Fruit fly (Drosophila melanogaster): ENCODE results near the gene CG4935.

The CG4935 gene

dm6 chr2L:16286360-16287005 lies 24.5 kb downstream of the CG4935 start (continued):
- peak; percentile 69 for TF ChIP-seq CG7987 (GFP tag; optimal IDR thresholded peaks at IDR 0.05)
- peak; percentile 86 for TF ChIP-seq Fer1 (GFP tag; optimal IDR thresholded peaks at IDR 0.05)
- peak; percentile 48 for TF ChIP-seq ash1 (GFP tag; optimal IDR thresholded peaks at IDR 0.05)
- peak; percentile 75 for TF ChIP-seq mirr (GFP tag; optimal IDR thresholded peaks at IDR 0.05)
- no peak for TF ChIP-seq HLH3B (GFP tag; IDR thresholded peaks at IDR 0.05)
- peak; percentile 98 for TF ChIP-seq CG15073 (GFP tag; optimal IDR thresholded peaks at IDR 0.05)
- TF ChIP-seq CrebB (tag; optimal IDR thresholded peaks at IDR 0.05) = peak; percentile 71
- TF ChIP-seq CG12942 (GFP tag; optimal IDR thresholded peaks at IDR 0.05) = peak; percentile 81
- TF ChIP-seq en (GFP tag; optimal IDR thresholded peaks at IDR 0.05) = peak; percentile 62
- peak; percentile 71 for TF ChIP-seq CG4328 (GFP tag; optimal IDR thresholded peaks at IDR 0.05)
- peak; percentile 85 for TF ChIP-seq dmrt99B (tag; optimal IDR thresholded peaks at IDR 0.05)
- peak; percentile 67 for TF ChIP-seq nom (GFP tag; optimal IDR thresholded peaks at IDR 0.05)
- TF ChIP-seq hbn (GFP tag; IDR thresholded peaks at IDR 0.05; ENCODE audit: partially characterized antibody) = no peak
- peak; percentile 88 for TF ChIP-seq shn (GFP tag; optimal IDR thresholded peaks at IDR 0.05)
- TF ChIP-seq CG4404 (GFP tag; IDR thresholded peaks at IDR 0.05) = no peak
- TF ChIP-seq jumu (GFP tag; optimal IDR thresholded peaks at IDR 0.05) = peak; percentile 79
- peak; percentile 81 for TF ChIP-seq CG7556 (GFP tag; optimal IDR thresholded peaks at IDR 0.05)
- peak; percentile 73 for TF ChIP-seq CG12769 (tag; optimal IDR thresholded peaks at IDR 0.05)
- TF ChIP-seq Camta (GFP tag; optimal IDR thresholded peaks at IDR 0.05) = peak; percentile 79
- TF ChIP-seq seq (GFP tag; IDR thresholded peaks at IDR 0.05) = no peak
- TF ChIP-seq h (optimal IDR thresholded peaks at IDR 0.05) = no peak
- TF ChIP-seq nerfin-1 (tag; optimal IDR thresholded peaks at IDR 0.05) = peak; percentile 52
- TF ChIP-seq Xbp1 (GFP tag; optimal IDR thresholded peaks at IDR 0.05) = peak; percentile 79
- TF ChIP-seq Dad (GFP tag; optimal IDR thresholded peaks at IDR 0.05) = peak; percentile 84
- no peak for TF ChIP-seq ap (GFP tag; IDR thresholded peaks at IDR 0.05)
- peak; percentile 61 for TF ChIP-seq disco-r (GFP tag; optimal IDR thresholded peaks at IDR 0.05)
- TF ChIP-seq hkb (optimal IDR thresholded peaks at IDR 0.05) = no peak
- TF ChIP-seq hkb (GFP tag; IDR thresholded peaks at IDR 0.05) = no peak
- TF ChIP-seq fd64A (GFP tag; optimal IDR thresholded peaks at IDR 0.05) = peak; percentile 55
- TF ChIP-seq cato (GFP tag; optimal IDR thresholded peaks at IDR 0.05; ENCODE audit: borderline replicate concordance) = peak; percentile 52
- TF ChIP-seq Sry-β (GFP tag; optimal IDR thresholded peaks at IDR 0.05) = peak; percentile 86
- TF ChIP-seq jing (GFP tag; optimal IDR thresholded peaks at IDR 0.05) = peak; percentile 38
- peak; percentile 79 for TF ChIP-seq Blimp-1 (GFP tag; optimal IDR thresholded peaks at IDR 0.05)
- peak; percentile 46 for TF ChIP-seq ERR (GFP tag; optimal IDR thresholded peaks at IDR 0.05)
- peak; percentile 87 for TF ChIP-seq Fer3 (tag; optimal IDR thresholded peaks at IDR 0.05)
- peak; percentile 89 for TF ChIP-seq unpg (GFP tag; optimal IDR thresholded peaks at IDR 0.05)
- peak; percentile 75 for TF ChIP-seq CG10654 (GFP tag; optimal IDR thresholded peaks at IDR 0.05)
- TF ChIP-seq Mad (GFP tag; optimal IDR thresholded peaks at IDR 0.05) = peak; percentile 79
- peak; percentile 70 for TF ChIP-seq eyg (GFP tag; optimal IDR thresholded peaks at IDR 0.05)
- no peak for TF ChIP-seq Elba2 (GFP tag; optimal IDR thresholded peaks at IDR 0.05)
- no peak for TF ChIP-seq Bgb (GFP tag; IDR thresholded peaks at IDR 0.05; ENCODE audit: partially characterized antibody)
- TF ChIP-seq slp2 (GFP tag; optimal IDR thresholded peaks at IDR 0.05) = peak; percentile 52
- peak; percentile 86 for TF ChIP-seq CG17829 (tag; optimal IDR thresholded peaks at IDR 0.05)
- TF ChIP-seq fru (optimal IDR thresholded peaks at IDR 0.05) = no peak
- TF ChIP-seq Atf3 (GFP tag; optimal IDR thresholded peaks at IDR 0.05) = peak; percentile 85
- TF ChIP-seq twi (tag; optimal IDR thresholded peaks at IDR 0.05) = peak; percentile 63
- peak; percentile 18 for TF ChIP-seq Hey (tag; optimal IDR thresholded peaks at IDR 0.05)
- TF ChIP-seq ranshi (GFP tag; IDR thresholded peaks at IDR 0.05) = no peak
- peak; percentile 96 for TF ChIP-seq onecut (GFP tag; IDR thresholded peaks at IDR 0.05)
- no peak for TF ChIP-seq CG11696 (GFP tag; IDR thresholded peaks at IDR 0.05)
- peak; percentile 72 for TF ChIP-seq CG6654 (GFP tag; optimal IDR thresholded peaks at IDR 0.05)
